Worm (Caenorhabditis elegans) whole organism, L1 larva: Measurements from ENCODE around the gene dmd-7.

Experiments used
- C04F5.9 ChIP-seq: sonication (generic microtip); optimal IDR thresholded peaks from 2 replicates; lab custom pipeline; 2016; ENCODE audit warnings: missing genetic modification characterization, missing compliant biosample characterization
- aha-1 ChIP-seq: fragments of 150-350 bp; optimal IDR thresholded peaks from 2 replicates; lab custom pipeline; 2014; ENCODE audit warnings: missing biosample characterization, missing genetic modification characterization
- ama-1 ChIP-seq: fragments of 150-350 bp; optimal IDR thresholded peaks from 2 replicates; lab custom pipeline; 2014
- blmp-1 ChIP-seq: fragments of 150-350 bp; optimal IDR thresholded peaks from 2 replicates; lab custom pipeline; 2014; ENCODE audit warnings: missing biosample characterization, missing genetic modification characterization
- ceh-8 ChIP-seq: fragments of 200-800 bp; sonication (Bioruptor generic); optimal IDR thresholded peaks from 2 replicates; lab custom pipeline; 2018; ENCODE audit warnings: mild to moderate bottlenecking, missing genetic modification characterization, moderate library complexity, missing compliant biosample characterization
- ceh-82 ChIP-seq, 3 experiments: fragments of 150-350 bp in 1 of 3; sonication (generic microtip) in 2 of 3; optimal IDR thresholded peaks; 2 replicates each; lab custom pipeline; 2014 to 2017; ENCODE audit warnings: missing biosample characterization in 3 of 3, missing genetic modification characterization in 3 of 3
- ceh-88 ChIP-seq: fragments of 200-800 bp; sonication (Bioruptor generic); IDR thresholded peaks from 2 replicates; pipeline ENCODE4 v1.3.6; 2022; ENCODE audit warnings: missing genetic modification characterization, missing compliant biosample characterization
- ces-1 ChIP-seq: fragments of 150-350 bp; optimal IDR thresholded peaks from 2 replicates; lab custom pipeline; 2014; ENCODE audit warnings: missing biosample characterization, missing genetic modification reagents, missing genetic modification characterization
- dpl-1 ChIP-seq, 3 experiments: fragments of 150-350 bp in 2 of 3; sonication (generic microtip) in 1 of 3; optimal IDR thresholded peaks; 2 replicates each; lab custom pipeline; 2014 to 2017; ENCODE audit warnings: missing biosample characterization in 3 of 3, missing genetic modification characterization in 3 of 3, missing genetic modification reagents in 3 of 3
- efl-3 ChIP-seq: fragments of 200-800 bp; sonication (Bioruptor generic); optimal IDR thresholded peaks from 2 replicates; lab custom pipeline; 2018; ENCODE audit warnings: mild to moderate bottlenecking, missing genetic modification characterization, missing compliant biosample characterization
- egl-13 ChIP-seq: sonication (generic microtip); optimal IDR thresholded peaks from 2 replicates; lab custom pipeline; 2016; ENCODE audit warnings: missing genotype, missing genetic modification reagents, missing genetic modification characterization, missing compliant biosample characterization
- elt-2 ChIP-seq: sonication (generic microtip); optimal IDR thresholded peaks from 2 replicates; lab custom pipeline; 2016; ENCODE audit warnings: missing genetic modification characterization, mild to moderate bottlenecking, inconsistent platforms, missing compliant biosample characterization, missing genetic modification reagents
- elt-3 ChIP-seq, 6 experiments: fragments of 150-350 bp in 1 of 6; sonication (generic microtip); optimal IDR thresholded peaks; 2 replicates each; lab custom pipeline; 2017 to 2018; ENCODE audit warnings: missing biosample characterization in 6 of 6, missing genetic modification characterization in 6 of 6, inconsistent platforms in 1 of 6
- fkh-8 ChIP-seq: sonication (generic microtip); optimal IDR thresholded peaks from 2 replicates; lab custom pipeline; 2016; ENCODE audit warnings: mild to moderate bottlenecking, missing genetic modification characterization, missing compliant biosample characterization
- grh-1 ChIP-seq: fragments of 200-800 bp; sonication (Bioruptor generic); IDR thresholded peaks from 2 replicates; pipeline ENCODE4 v1.3.6; 2022; ENCODE audit warnings: missing genetic modification reagents, missing genetic modification characterization, missing compliant biosample characterization
- isw-1 ChIP-seq: fragments of 200-800 bp; sonication (Bioruptor generic); IDR thresholded peaks from 2 replicates; pipeline ENCODE4 v1.3.6; 2022; ENCODE audit warnings: missing genetic modification characterization, missing compliant biosample characterization
- lin-14 ChIP-seq: fragments of 200-800 bp; sonication (Bioruptor generic); optimal IDR thresholded peaks from 2 replicates; lab custom pipeline; 2018; ENCODE audit warnings: mild to moderate bottlenecking, missing genetic modification characterization, moderate library complexity, missing compliant biosample characterization
- lin-15B ChIP-seq: fragments of 150-350 bp; sonication (generic microtip); optimal IDR thresholded peaks from 3 replicates; lab custom pipeline; 2014; ENCODE audit warnings: missing biosample characterization, missing genetic modification characterization
- lin-35 ChIP-seq, 2 experiments: fragments of 150-350 bp; optimal IDR thresholded peaks; 2 replicates each; lab custom pipeline; 2014; ENCODE audit warnings: missing biosample characterization in 2 of 2, missing genetic modification characterization in 2 of 2, missing genetic modification reagents in 2 of 2
- lsy-2 ChIP-seq, 2 experiments: fragments of 150-350 bp; optimal IDR thresholded peaks; 2 replicates each; lab custom pipeline; 2014; ENCODE audit warnings: missing biosample characterization in 2 of 2, missing genetic modification characterization in 2 of 2
- mdl-1 ChIP-seq, 2 experiments: fragments of 150-350 bp; optimal IDR thresholded peaks; 2 replicates each; lab custom pipeline; 2014 to 2017; ENCODE audit warnings: missing biosample characterization in 2 of 2, missing genetic modification characterization in 2 of 2, inconsistent platforms in 1 of 2
- mef-2 ChIP-seq: fragments of 150-350 bp; optimal IDR thresholded peaks from 2 replicates; lab custom pipeline; 2014; ENCODE audit warnings: missing biosample characterization, missing genetic modification characterization
- nhr-12 ChIP-seq: sonication (generic microtip); optimal IDR thresholded peaks from 2 replicates; lab custom pipeline; 2017; ENCODE audit warnings: missing biosample characterization, missing genetic modification characterization
- nhr-19 ChIP-seq: fragments of 200-800 bp; sonication (Bioruptor generic); conservative IDR thresholded peaks from 2 replicates; pipeline ENCODE4 v1.3.6; 2022; ENCODE audit warnings: missing genetic modification characterization, missing compliant biosample characterization
- nhr-20 ChIP-seq: sonication (generic microtip); optimal IDR thresholded peaks from 2 replicates; lab custom pipeline; 2016; ENCODE audit warnings: mild to moderate bottlenecking, missing genetic modification characterization, missing compliant biosample characterization
- nhr-28 ChIP-seq: fragments of 150-350 bp; optimal IDR thresholded peaks from 2 replicates; lab custom pipeline; 2014; ENCODE audit warnings: missing biosample characterization, missing genetic modification characterization
- nhr-71 ChIP-seq: sonication (generic microtip); optimal IDR thresholded peaks from 2 replicates; lab custom pipeline; 2016; ENCODE audit warnings: mild to moderate bottlenecking, missing genetic modification characterization, moderate library complexity, missing compliant biosample characterization
- nhr-84 ChIP-seq: sonication (generic microtip); optimal IDR thresholded peaks from 2 replicates; lab custom pipeline; 2017; ENCODE audit warnings: missing biosample characterization, missing genetic modification characterization
- nhr-85 ChIP-seq: sonication (generic microtip); peaks from one replicate; lab custom pipeline; 2016; ENCODE audit warnings: missing genetic modification characterization, inconsistent platforms, missing compliant biosample characterization
- nhr-90 ChIP-seq: sonication (generic microtip); optimal IDR thresholded peaks from 2 replicates; lab custom pipeline; 2016; ENCODE audit warnings: mild to moderate bottlenecking, missing genetic modification characterization, missing compliant biosample characterization; ENCODE audit not compliant: poor library complexity
- pax-3 ChIP-seq: fragments of 200-800 bp; sonication (Bioruptor generic); optimal IDR thresholded peaks from 2 replicates; lab custom pipeline; 2018; ENCODE audit warnings: mild to moderate bottlenecking, missing genetic modification characterization, moderate library complexity, missing compliant biosample characterization
- snpc-4 ChIP-seq: fragments of 150-350 bp; optimal IDR thresholded peaks from 2 replicates; lab custom pipeline; 2014; ENCODE audit warnings: missing biosample characterization, missing genetic modification characterization
- snu-23 ChIP-seq: sonication (generic microtip); optimal IDR thresholded peaks from 2 replicates; lab custom pipeline; 2016; ENCODE audit warnings: missing genetic modification characterization, missing compliant biosample characterization
- sox-4 ChIP-seq: sonication (generic microtip); optimal IDR thresholded peaks from 2 replicates; lab custom pipeline; 2016; ENCODE audit warnings: missing genetic modification characterization, missing compliant biosample characterization
- sup-37 ChIP-seq: fragments of 200-800 bp; sonication (Bioruptor generic); optimal IDR thresholded peaks from 2 replicates; lab custom pipeline; 2018; ENCODE audit warnings: mild to moderate bottlenecking, missing genetic modification characterization, missing compliant biosample characterization
- swsn-7 ChIP-seq: sonication (generic microtip); optimal IDR thresholded peaks from 2 replicates; lab custom pipeline; 2016; ENCODE audit warnings: missing genetic modification characterization, missing compliant biosample characterization
- tlp-1 ChIP-seq: fragments of 150-350 bp; optimal IDR thresholded peaks from 2 replicates; lab custom pipeline; 2014; ENCODE audit warnings: missing biosample characterization, missing genetic modification characterization
- unc-130 ChIP-seq: fragments of 150-350 bp; optimal IDR thresholded peaks from 2 replicates; lab custom pipeline; 2017; ENCODE audit warnings: missing biosample characterization, missing genetic modification characterization, inconsistent platforms
- unc-86 ChIP-seq: sonication (generic microtip); optimal IDR thresholded peaks from 2 replicates; lab custom pipeline; 2016; ENCODE audit warnings: missing genetic modification characterization, missing compliant biosample characterization
- unc-98 ChIP-seq: fragments of 200-800 bp; sonication (Bioruptor generic); IDR thresholded peaks from 2 replicates; pipeline ENCODE4 v1.3.6; 2022; ENCODE audit warnings: missing genetic modification characterization, missing compliant biosample characterization
- zip-4 ChIP-seq: fragments of 200-800 bp; sonication (Bioruptor generic); optimal IDR thresholded peaks from 2 replicates; lab custom pipeline; 2018; ENCODE audit warnings: mild to moderate bottlenecking, missing genetic modification characterization, moderate library complexity, missing compliant biosample characterization
- ztf-4 ChIP-seq: fragments of 150-350 bp; optimal IDR thresholded peaks from 2 replicates; lab custom pipeline; 2014; ENCODE audit warnings: missing biosample characterization, missing genetic modification characterization

dmd-7 gene

DNA sequence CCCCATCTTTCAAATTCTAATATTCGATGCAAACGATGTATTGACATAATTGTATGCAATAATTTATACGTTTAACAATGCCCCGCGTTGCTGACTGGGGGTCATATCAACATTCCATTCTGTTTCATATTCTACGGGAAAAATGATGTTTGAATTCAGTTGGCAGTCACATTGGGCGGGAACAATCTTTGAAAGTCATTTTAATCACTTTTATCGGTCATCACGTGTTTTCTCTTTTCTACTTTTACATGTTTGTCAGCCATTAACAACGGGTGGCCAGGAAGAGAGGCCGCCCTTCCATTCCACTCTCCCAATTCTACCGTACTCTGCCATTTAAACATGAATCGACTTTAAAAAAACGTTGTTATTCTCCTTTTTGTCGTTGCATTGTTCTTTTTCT, 2.0 kb downstream of the dmd-7 start:
- no peak for TF ChIP-seq snpc-4 (tag; lab: Kevin White, UChicago)
- TF ChIP-seq sox-4 (tag; lab: Kevin White, UChicago), result no peak
- no peak for TF ChIP-seq isw-1 (GFP tag; lab: Robert Waterston, UW)
- TF ChIP-seq snu-23 (GFP tag; lab: Kevin White, UChicago), result peak; percentile 39
- no peak for TF ChIP-seq efl-3 (GFP tag; lab: Kevin White, UChicago)
- peak; percentile 16 to 60 for TF ChIP-seq lsy-2 (tag; optimal IDR thresholded peaks at IDR 0.05; lab: Kevin White, UChicago)
- TF ChIP-seq ama-1 (lab: Kevin White, UChicago), result no peak
- peak; percentile 54 for TF ChIP-seq nhr-71 (tag; lab: Kevin White, UChicago)
- peak in 1 of 2 experiments; percentile 2 for TF ChIP-seq mdl-1 (tag; optimal IDR thresholded peaks at IDR 0.05; lab: Kevin White, UChicago)
- TF ChIP-seq lin-35 (GFP tag; optimal IDR thresholded peaks at IDR 0.05; lab: Kevin White, UChicago), result peak in 1 of 2 experiments; percentile 44
- TF ChIP-seq sup-37, result no peak
- TF ChIP-seq unc-130 (tag; lab: Kevin White, UChicago), result peak; percentile 2
- peak; percentile 78 for TF ChIP-seq nhr-85 (tag; lab: Kevin White, UChicago)
- no peak for TF ChIP-seq nhr-84 (tag; lab: Kevin White, UChicago)
- peak; percentile 79 for TF ChIP-seq elt-2
- peak; percentile 39 for TF ChIP-seq nhr-90 (tag; lab: Kevin White, UChicago)
- no peak for TF ChIP-seq pax-3 (tag; lab: Kevin White, UChicago)
- TF ChIP-seq nhr-20, result peak; percentile 56
- peak; percentile 48 for TF ChIP-seq lin-14 (GFP tag; lab: Kevin White, UChicago)
- TF ChIP-seq blmp-1 (tag; lab: Kevin White, UChicago), result peak; percentile 56
- no peak for TF ChIP-seq ceh-8 (GFP tag; lab: Kevin White, UChicago)
- no peak for TF ChIP-seq ces-1 (GFP tag; lab: Kevin White, UChicago)
- TF ChIP-seq fkh-8 (tag; lab: Kevin White, UChicago), result no peak
- TF ChIP-seq dpl-1 (GFP tag; optimal IDR thresholded peaks at IDR 0.05; lab: Kevin White, UChicago), result peak in 1 of 3 experiments; percentile 4
- peak; percentile 37 for TF ChIP-seq nhr-19 (GFP tag; lab: Robert Waterston, UW)
- TF ChIP-seq C04F5.9 (tag; lab: Kevin White, UChicago), result no peak
- TF ChIP-seq mef-2 (tag; lab: Kevin White, UChicago), result no peak
- peak in 2 of 6 experiments; percentile 13 to 41 for TF ChIP-seq elt-3 (tag; optimal IDR thresholded peaks at IDR 0.05; lab: Kevin White, UChicago)

ce11 chrV:6249135-6249534, 2.4 kb downstream of the dmd-7 start:
- TF ChIP-seq nhr-85 (tag; lab: Kevin White, UChicago) (peak; percentile 71), swsn-7 (tag; lab: Kevin White, UChicago) (no peak), aha-1 (no peak), unc-86 (no peak), nhr-28 (no peak), ceh-88 (no peak), ztf-4 (no peak), snu-23 (GFP tag; lab: Kevin White, UChicago) (no peak), egl-13 (tag; lab: Kevin White, UChicago) (no peak), blmp-1 (tag; lab: Kevin White, UChicago) (peak; percentile 25), lin-14 (GFP tag; lab: Kevin White, UChicago) (peak; percentile 17), isw-1 (GFP tag; lab: Robert Waterston, UW) (no peak), grh-1 (GFP tag; lab: Robert Waterston, UW) (no peak), nhr-20 (no peak), C04F5.9 (tag; lab: Kevin White, UChicago) (no peak), lin-15B (tag; lab: Kevin White, UChicago) (no peak), ceh-82 (tag; optimal IDR thresholded peaks at IDR 0.05; lab: Kevin White, UChicago) (no peak), nhr-12 (no peak), mdl-1 (tag; optimal IDR thresholded peaks at IDR 0.05; lab: Kevin White, UChicago) (no peak), zip-4 (no peak), unc-98 (GFP tag; lab: Robert Waterston, UW) (no peak), tlp-1 (tag; lab: Kevin White, UChicago) (no peak), nhr-19 (GFP tag; lab: Robert Waterston, UW) (no peak)
